Worm (Caenorhabditis elegans): ENCODE results near the gene flp-10.

ce11 chrIV:7846386-7846785 lies 22.3 kb upstream of the flp-10 start, which contains the start of gene C06A6.2:
- no peak for TF ChIP-seq ztf-4 (tag; optimal IDR thresholded peaks at IDR 0.05)
- no peak for TF ChIP-seq unc-39 (tag; optimal IDR thresholded peaks at IDR 0.05)
- TF ChIP-seq unc-62 (GFP tag; optimal IDR thresholded peaks at IDR 0.05), result no peak
- TF ChIP-seq jun-1 (tag; optimal IDR thresholded peaks at IDR 0.05), result no peak
- no peak for TF ChIP-seq ceh-16 (tag; optimal IDR thresholded peaks at IDR 0.05)
- no peak for TF ChIP-seq ceh-9 (tag; optimal IDR thresholded peaks at IDR 0.05)
- TF ChIP-seq elt-3 (tag; optimal IDR thresholded peaks at IDR 0.05), result no peak
- no peak for TF ChIP-seq nhr-76 (tag; optimal IDR thresholded peaks at IDR 0.05)
- TF ChIP-seq daf-12 (tag; optimal IDR thresholded peaks at IDR 0.05), result no peak

Data from whole organism, L3 larva.